Worm (Caenorhabditis elegans) whole organism, young adult: Measurements from ENCODE around the gene ain-1.

Experiments used
- lin-26 ChIP-seq: fragments of 200-800 bp; sonication (Bioruptor generic); IDR thresholded peaks from 2 replicates; pipeline ENCODE4 v1.3.6; 2022; ENCODE audit warnings: missing genetic modification reagents, missing genetic modification characterization, missing compliant biosample characterization
- nfya-1 ChIP-seq: sonication (generic microtip); optimal IDR thresholded peaks from 2 replicates; lab custom pipeline; 2017; ENCODE audit warnings: antibody characterized with exemption, missing compliant biosample characterization, missing genetic modification characterization, borderline replicate concordance; ENCODE audit not compliant: insufficient read depth

- TF ChIP-seq lin-26 (GFP tag; lab: Robert Waterston, UW) (no peak), nfya-1 (tag; lab: Kevin White, UChicago) (no peak)
These were observed 13.6 kb downstream of the ain-1 start for ce11 chrX:16626817-16627216.
